Worm (Caenorhabditis elegans): ENCODE results near the gene pqn-35.

- TF ChIP-seq dpl-1 (GFP tag; optimal IDR thresholded peaks at IDR 0.05) (no peak), attf-4 (tag; optimal IDR thresholded peaks at IDR 0.05) (no peak), dmd-8 (GFP tag; IDR thresholded peaks at IDR 0.05) (no peak), lin-15B (tag; optimal IDR thresholded peaks at IDR 0.05) (no peak), ceh-82 (tag; optimal IDR thresholded peaks at IDR 0.05) (no peak), arid-1 (GFP tag; conservative IDR thresholded peaks at IDR 0.05) (no peak), hmg-1.1 (GFP tag; IDR thresholded peaks at IDR 0.05) (no peak)
Measured at ce11 chrII:4584313-4584712, 28.5 kb upstream of the pqn-35 start.

Measured in whole organism, L4 larva.